Worm (Caenorhabditis elegans) whole organism, L4 larva: Measurements from ENCODE around the gene fax-1.

ENCODE experiments used
- ceh-20 ChIP-seq: fragments of 200-800 bp; sonication (Bioruptor generic); IDR thresholded peaks from 2 replicates; pipeline ENCODE4 v1.3.6; 2022; ENCODE audit warnings: missing genetic modification reagents, missing genetic modification characterization, missing compliant biosample characterization
- ceh-28 ChIP-seq: fragments of 150-350 bp; optimal IDR thresholded peaks from 2 replicates; lab custom pipeline; 2014; ENCODE audit warnings: missing biosample characterization, missing genetic modification reagents, missing genetic modification characterization
- ces-1 ChIP-seq: fragments of 150-350 bp; sonication (generic microtip); optimal IDR thresholded peaks from 4 replicates; lab custom pipeline; 2014; ENCODE audit warnings: missing biosample characterization, missing genetic modification reagents, missing genetic modification characterization
- daf-12 ChIP-seq: fragments of 150-350 bp; optimal IDR thresholded peaks from 2 replicates; lab custom pipeline; 2014; ENCODE audit warnings: missing biosample characterization, missing genetic modification reagents, missing genetic modification characterization
- fkh-10 ChIP-seq: fragments of 150-350 bp; optimal IDR thresholded peaks from 2 replicates; lab custom pipeline; 2014; ENCODE audit warnings: missing biosample characterization, missing genetic modification reagents, missing genetic modification characterization
- nhr-10 ChIP-seq: fragments of 150-350 bp; optimal IDR thresholded peaks from 2 replicates; lab custom pipeline; 2014; ENCODE audit warnings: missing biosample characterization, missing genetic modification characterization
- nhr-42 ChIP-seq: fragments of 200-800 bp; sonication (Bioruptor generic); IDR thresholded peaks from 2 replicates; pipeline ENCODE4 v1.3.6; 2022; ENCODE audit warnings: missing genetic modification characterization, missing compliant biosample characterization
- tra-1 ChIP-seq: fragments of 200-800 bp; sonication (Bioruptor generic); IDR thresholded peaks from 2 replicates; pipeline ENCODE4 v1.3.6; 2022; ENCODE audit warnings: missing genetic modification reagents, missing genetic modification characterization, missing compliant biosample characterization

- TF ChIP-seq ces-1 = no peak
- no peak for TF ChIP-seq daf-12 (tag; lab: Kevin White, UChicago)
- TF ChIP-seq nhr-42 (GFP tag; lab: Robert Waterston, UW) = no peak
- no peak for TF ChIP-seq fkh-10 (GFP tag; lab: Kevin White, UChicago)
- no peak for TF ChIP-seq tra-1
- no peak for TF ChIP-seq ceh-28 (tag; lab: Kevin White, UChicago)
- TF ChIP-seq ceh-20 (GFP tag; lab: Robert Waterston, UW) = no peak
- TF ChIP-seq nhr-10 (tag; lab: Kevin White, UChicago) = no peak
Measured at ce11 chrX:3202350-3202749, 3.2 kb upstream of the fax-1 start.
